Fruit fly (Drosophila melanogaster) whole organism, adult: ENCODE results near the gene unk.

Source experiments
- CG11617 ChIP-seq: fragments of 200-800 bp; sonication (Bioruptor generic); optimal IDR thresholded peaks from 2 replicates; lab custom pipeline; 2017; ENCODE audit warnings: mild to moderate bottlenecking, missing biosample characterization, missing genetic modification reagents, missing genetic modification characterization
- CG12768 ChIP-seq: fragments of 200-800 bp; sonication (Bioruptor generic); optimal IDR thresholded peaks from 2 replicates; lab custom pipeline; 2017; ENCODE audit warnings: missing biosample characterization, missing genetic modification characterization, mild to moderate bottlenecking, moderate library complexity, missing genetic modification reagents
- CG14711 ChIP-seq: fragments of 200-800 bp; sonication (Bioruptor generic); optimal IDR thresholded peaks from 2 replicates; lab custom pipeline; 2018; ENCODE audit warnings: missing biosample characterization, mild to moderate bottlenecking, missing genetic modification characterization, moderate library complexity
- CG1620 ChIP-seq: fragments of 200-800 bp; sonication (Bioruptor generic); optimal IDR thresholded peaks from 2 replicates; lab custom pipeline; 2016; ENCODE audit warnings: missing biosample characterization, missing genetic modification characterization
- CG33017 ChIP-seq: fragments of 200-800 bp; sonication (Bioruptor generic); optimal IDR thresholded peaks from 2 replicates; lab custom pipeline; 2018; ENCODE audit warnings: missing biosample characterization, mild to moderate bottlenecking, missing genetic modification characterization, moderate library complexity
- CG5204 ChIP-seq: fragments of 200-800 bp; sonication (Bioruptor generic); optimal IDR thresholded peaks from 2 replicates; lab custom pipeline; 2016; ENCODE audit warnings: missing biosample characterization, missing genetic modification characterization
- CG7045 ChIP-seq: fragments of 200-800 bp; sonication (Bioruptor generic); optimal IDR thresholded peaks from 2 replicates; lab custom pipeline; 2017; ENCODE audit warnings: missing biosample characterization, mild to moderate bottlenecking, missing genetic modification characterization
- CG7101 ChIP-seq: fragments of 200-800 bp; sonication (Bioruptor generic); optimal IDR thresholded peaks from 2 replicates; lab custom pipeline; 2018; ENCODE audit warnings: missing biosample characterization, mild to moderate bottlenecking, missing genetic modification characterization, moderate library complexity
- Clk ChIP-seq: fragments of 200-800 bp; sonication (Bioruptor generic); optimal IDR thresholded peaks from 2 replicates; lab custom pipeline; 2017; ENCODE audit warnings: missing biosample characterization, missing genetic modification characterization
- Crg-1 ChIP-seq: fragments of 200-800 bp; sonication (Bioruptor generic); optimal IDR thresholded peaks from 2 replicates; lab custom pipeline; 2016; ENCODE audit warnings: missing biosample characterization, missing genetic modification characterization
- Hr96 ChIP-seq: fragments of 200-800 bp; sonication (Bioruptor generic); optimal IDR thresholded peaks from 2 replicates; lab custom pipeline; 2016; ENCODE audit warnings: missing biosample characterization, missing genetic modification characterization
- Mnt ChIP-seq: fragments of 200-800 bp; sonication (Bioruptor generic); optimal IDR thresholded peaks from 2 replicates; lab custom pipeline; 2016; ENCODE audit warnings: missing biosample characterization, mild to moderate bottlenecking, missing genetic modification characterization
- bab1 ChIP-seq: fragments of 200-800 bp; sonication (Bioruptor generic); optimal IDR thresholded peaks from 3 replicates; lab custom pipeline; 2019; ENCODE audit warnings: missing biosample characterization, mild to moderate bottlenecking, missing genetic modification characterization, moderate library complexity
- cic ChIP-seq: fragments of 200-800 bp; sonication (Bioruptor generic); optimal IDR thresholded peaks from 2 replicates; lab custom pipeline; 2017; ENCODE audit warnings: missing biosample characterization, mild to moderate bottlenecking, missing genetic modification characterization, moderate library complexity
- cnc ChIP-seq, 2 experiments: fragments of >200 bp; optimal IDR thresholded peaks; 2 replicates each; lab custom pipeline; 2017
- kay ChIP-seq: fragments of 200-800 bp; sonication (Bioruptor generic); peaks from one replicate; lab custom pipeline; 2016; ENCODE audit warnings: missing biosample characterization, missing genetic modification characterization, borderline replicate concordance
- ovo ChIP-seq: fragments of 200-800 bp; sonication (Bioruptor generic); optimal IDR thresholded peaks from 2 replicates; lab custom pipeline; 2016; ENCODE audit warnings: missing biosample characterization, missing genetic modification characterization
- pad ChIP-seq: fragments of 200-800 bp; sonication (Bioruptor generic); optimal IDR thresholded peaks from 3 replicates; lab custom pipeline; 2017; ENCODE audit warnings: missing biosample characterization, missing genetic modification characterization, mild to moderate bottlenecking, moderate library complexity, missing genetic modification reagents
- tj ChIP-seq: fragments of 200-800 bp; sonication (Bioruptor generic); optimal IDR thresholded peaks from 3 replicates; lab custom pipeline; 2017; ENCODE audit warnings: missing biosample characterization, mild to moderate bottlenecking, missing genetic modification characterization, moderate library complexity
- toe ChIP-seq: fragments of 200-800 bp; sonication (Bioruptor generic); optimal IDR thresholded peaks from 2 replicates; lab custom pipeline; 2016; ENCODE audit warnings: missing biosample characterization, missing genetic modification characterization

Gene unk

dm6 chr3R:23193400-23193799, 35.7 kb upstream of the unk start:
- TF ChIP-seq CG12768 (GFP tag; lab: Kevin White, UChicago) (no peak), Crg-1 (no peak), toe (GFP tag; lab: Kevin White, UChicago) (no peak), Hr96 (GFP tag; lab: Kevin White, UChicago) (no peak), pad (GFP tag; lab: Kevin White, UChicago) (no peak), tj (GFP tag; lab: Kevin White, UChicago) (no peak), Clk (no peak), cic (GFP tag; lab: Kevin White, UChicago) (no peak)

- no peak for TF ChIP-seq cnc (optimal IDR thresholded peaks at IDR 0.05; lab: Kevin White, UChicago)
- TF ChIP-seq CG33017 = no peak
- TF ChIP-seq bab1 (GFP tag; lab: Kevin White, UChicago) = no peak
- no peak for TF ChIP-seq CG7045
- no peak for TF ChIP-seq CG7101 (tag; lab: Kevin White, UChicago)
- TF ChIP-seq CG14711 (tag; lab: Kevin White, UChicago) = no peak
- no peak for TF ChIP-seq toe (GFP tag; lab: Kevin White, UChicago)
- TF ChIP-seq CG5204 = no peak
- no peak for TF ChIP-seq Mnt (GFP tag; lab: Kevin White, UChicago)
- TF ChIP-seq Crg-1 = no peak
- no peak for TF ChIP-seq CG11617 (GFP tag; lab: Kevin White, UChicago)
- TF ChIP-seq Clk = no peak
- TF ChIP-seq kay (GFP tag; lab: Kevin White, UChicago) = no peak
These were observed 35.3 kb upstream of the unk start for dm6 chr3R:23192984-23193383.

- peak; percentile 31 for TF ChIP-seq tj (GFP tag; lab: Kevin White, UChicago)
- TF ChIP-seq CG12768 (GFP tag; lab: Kevin White, UChicago) = peak; percentile 50
- no peak for TF ChIP-seq Crg-1
- no peak for TF ChIP-seq CG14711 (tag; lab: Kevin White, UChicago)
- no peak for TF ChIP-seq CG7101 (tag; lab: Kevin White, UChicago)
- no peak for TF ChIP-seq CG5204
- peak; percentile 11 for TF ChIP-seq bab1 (GFP tag; lab: Kevin White, UChicago)
- TF ChIP-seq Clk = no peak
- no peak for TF ChIP-seq CG1620
- TF ChIP-seq CG33017 = peak; percentile 20
- no peak for TF ChIP-seq toe (GFP tag; lab: Kevin White, UChicago)
- peak; percentile 5 for TF ChIP-seq Mnt (GFP tag; lab: Kevin White, UChicago)
- TF ChIP-seq cnc (optimal IDR thresholded peaks at IDR 0.05; lab: Kevin White, UChicago) = no peak
- peak; percentile 35 for TF ChIP-seq cic (GFP tag; lab: Kevin White, UChicago)
- peak; percentile 74 for TF ChIP-seq ovo (GFP tag; lab: Kevin White, UChicago)
- no peak for TF ChIP-seq Hr96 (GFP tag; lab: Kevin White, UChicago)
- peak; percentile 97 for TF ChIP-seq pad (GFP tag; lab: Kevin White, UChicago)
These were observed 33.6 kb upstream of the unk start for dm6 chr3R:23191108-23191771.

- TF ChIP-seq CG5204 (peak; percentile 75), CG1620 (peak; percentile 78), CG11617 (GFP tag; lab: Kevin White, UChicago) (peak; percentile 77), kay (GFP tag; lab: Kevin White, UChicago) (peak; percentile 99), tj (GFP tag; lab: Kevin White, UChicago) (peak; percentile 80), CG7101 (tag; lab: Kevin White, UChicago) (peak; percentile 92), ovo (GFP tag; lab: Kevin White, UChicago) (peak; percentile 99), pad (GFP tag; lab: Kevin White, UChicago) (peak; percentile 72), bab1 (GFP tag; lab: Kevin White, UChicago) (peak; percentile 95), CG33017 (peak; percentile 84), Clk (peak; percentile 43), Mnt (GFP tag; lab: Kevin White, UChicago) (peak; percentile 56), CG14711 (tag; lab: Kevin White, UChicago) (peak; percentile 86), CG7045 (peak; percentile 58), cic (GFP tag; lab: Kevin White, UChicago) (peak; percentile 65), CG12768 (GFP tag; lab: Kevin White, UChicago) (peak; percentile 55), cnc (optimal IDR thresholded peaks at IDR 0.05; lab: Kevin White, UChicago) (peak; percentile 93 to 100), toe (GFP tag; lab: Kevin White, UChicago) (peak; percentile 72), Crg-1 (peak; percentile 75), Hr96 (GFP tag; lab: Kevin White, UChicago) (peak; percentile 79)
These were observed 32.6 kb upstream of the unk start for dm6 chr3R:23189958-23190900.

- TF ChIP-seq kay (GFP tag; lab: Kevin White, UChicago) (peak; percentile 59), Clk (no peak), cic (GFP tag; lab: Kevin White, UChicago) (peak; percentile 83), cnc (optimal IDR thresholded peaks at IDR 0.05; lab: Kevin White, UChicago) (peak in 1 of 2 experiments; percentile 91), pad (GFP tag; lab: Kevin White, UChicago) (no peak), bab1 (GFP tag; lab: Kevin White, UChicago) (no peak)
These were observed 31.7 kb upstream of the unk start for dm6 chr3R:23189143-23189957.
